Fruit fly (Drosophila melanogaster) whole organism, embryonic: ENCODE results near the gene wrm2.
A peak's percentile ranks its signal among the peaks of the same experiment; 100 is the strongest.

Experiments used
- Atf-2 ChIP-seq: fragments of 200-800 bp; sonication (Bioruptor generic); optimal IDR thresholded peaks from 2 replicates; lab custom pipeline; 2016; ENCODE audit warnings: missing biosample characterization, missing genetic modification characterization
- CG10267 ChIP-seq: fragments of 200-800 bp; sonication (Bioruptor generic); optimal IDR thresholded peaks from 2 replicates; lab custom pipeline; 2018; ENCODE audit warnings: missing biosample characterization, mild to moderate bottlenecking, missing genetic modification characterization, moderate library complexity
- CG12071 ChIP-seq: fragments of 200-800 bp; sonication (Bioruptor generic); optimal IDR thresholded peaks from 3 replicates; lab custom pipeline; 2018; ENCODE audit warnings: missing biosample characterization, mild to moderate bottlenecking, missing genetic modification characterization
- CG13894 ChIP-seq: fragments of 200-800 bp; sonication (Bioruptor generic); optimal IDR thresholded peaks from 3 replicates; lab custom pipeline; 2018; ENCODE audit warnings: missing biosample characterization, mild to moderate bottlenecking, missing genetic modification characterization, moderate library complexity
- CG1529 ChIP-seq: fragments of 200-800 bp; sonication (Bioruptor generic); optimal IDR thresholded peaks from 3 replicates; lab custom pipeline; 2018; ENCODE audit warnings: missing biosample characterization, missing genetic modification characterization
- CG1647 ChIP-seq: fragments of 200-800 bp; sonication (Bioruptor generic); optimal IDR thresholded peaks from 3 replicates; lab custom pipeline; 2016; ENCODE audit warnings: missing biosample characterization, missing genetic modification characterization
- CG16813 ChIP-seq: fragments of 200-800 bp; sonication (Bioruptor generic); IDR thresholded peaks from 3 replicates; pipeline ENCODE4 v1.3.6; 2022; ENCODE audit warnings: missing biosample characterization, missing genetic modification characterization; ENCODE audit not compliant: partially characterized antibody
- CG17568 ChIP-seq: fragments of 200-800 bp; sonication (Bioruptor generic); optimal IDR thresholded peaks from 2 replicates; lab custom pipeline; 2018; ENCODE audit warnings: missing biosample characterization, mild to moderate bottlenecking, missing genetic modification characterization, moderate library complexity
- CG18476 ChIP-seq: fragments of 200-800 bp; sonication (Bioruptor generic); optimal IDR thresholded peaks from 2 replicates; lab custom pipeline; 2016; ENCODE audit warnings: missing biosample characterization, mild to moderate bottlenecking, missing genetic modification characterization
- CG30403 ChIP-seq: fragments of 200-800 bp; sonication (Bioruptor generic); optimal IDR thresholded peaks from 3 replicates; lab custom pipeline; 2016; ENCODE audit warnings: missing biosample characterization, missing genetic modification characterization
- CG32772 ChIP-seq: fragments of 200-800 bp; sonication (Bioruptor generic); IDR thresholded peaks from 2 replicates; pipeline ENCODE4 v1.3.6; 2022; ENCODE audit warnings: missing biosample characterization, missing genetic modification characterization
- CG4282 ChIP-seq: fragments of 200-800 bp; sonication (Bioruptor generic); optimal IDR thresholded peaks from 2 replicates; lab custom pipeline; 2016; ENCODE audit warnings: missing biosample characterization, missing genetic modification characterization
- CG6254 ChIP-seq: fragments of 200-800 bp; sonication (Bioruptor generic); optimal IDR thresholded peaks from 3 replicates; lab custom pipeline; 2017; ENCODE audit warnings: mild to moderate bottlenecking, missing biosample characterization, missing genetic modification reagents, missing genetic modification characterization
- CG6272 ChIP-seq: fragments of 200-800 bp; sonication (Bioruptor generic); IDR thresholded peaks from 2 replicates; pipeline ENCODE4 v1.3.6; 2022; ENCODE audit warnings: missing biosample characterization, missing genetic modification characterization
- CG6683 ChIP-seq: fragments of 200-800 bp; sonication (Bioruptor generic); optimal IDR thresholded peaks from 2 replicates; lab custom pipeline; 2017; ENCODE audit warnings: missing biosample characterization, mild to moderate bottlenecking, missing genetic modification characterization, missing genetic modification reagents
- CG6689 ChIP-seq: fragments of 200-800 bp; sonication (Bioruptor generic); IDR thresholded peaks from 2 replicates; pipeline ENCODE4 v1.3.6; 2022; ENCODE audit warnings: missing biosample characterization, missing genetic modification characterization
- CG6813 ChIP-seq: fragments of 200-800 bp; sonication (Bioruptor generic); optimal IDR thresholded peaks from 2 replicates; lab custom pipeline; 2017; ENCODE audit warnings: missing biosample characterization, missing genetic modification characterization, mild to moderate bottlenecking, moderate library complexity, missing genetic modification reagents
- CG7556 ChIP-seq: fragments of 200-800 bp; sonication (Bioruptor generic); optimal IDR thresholded peaks from 2 replicates; lab custom pipeline; 2017; ENCODE audit warnings: missing biosample characterization, mild to moderate bottlenecking, missing genetic modification characterization
- CG7745 ChIP-seq: fragments of 200-800 bp; sonication (Bioruptor generic); optimal IDR thresholded peaks from 2 replicates; lab custom pipeline; 2018; ENCODE audit warnings: missing biosample characterization, mild to moderate bottlenecking, missing genetic modification characterization, moderate library complexity
- CG9727 ChIP-seq: fragments of 200-800 bp; sonication (Bioruptor generic); optimal IDR thresholded peaks from 3 replicates; lab custom pipeline; 2017; ENCODE audit warnings: missing biosample characterization, mild to moderate bottlenecking, missing genetic modification characterization
- CG9797 ChIP-seq: fragments of 200-800 bp; sonication (Bioruptor generic); optimal IDR thresholded peaks from 3 replicates; lab custom pipeline; 2018; ENCODE audit warnings: missing biosample characterization, mild to moderate bottlenecking, missing genetic modification characterization
- CTCF ChIP-seq: fragments of 200-800 bp; sonication (Bioruptor generic); optimal IDR thresholded peaks from 2 replicates; lab custom pipeline; 2017; ENCODE audit warnings: missing biosample characterization, mild to moderate bottlenecking, missing genetic modification characterization, moderate library complexity
- CrebB ChIP-seq: fragments of 200-800 bp; sonication (Bioruptor generic); optimal IDR thresholded peaks from 3 replicates; lab custom pipeline; 2018; ENCODE audit warnings: missing biosample characterization, mild to moderate bottlenecking, missing genetic modification characterization
- Dip2 ChIP-seq: fragments of 200-800 bp; sonication (Bioruptor generic); IDR thresholded peaks from 2 replicates; pipeline ENCODE4 v1.3.6; 2022; ENCODE audit warnings: missing biosample characterization, missing genetic modification characterization
- Dip3 ChIP-seq: fragments of 200-800 bp; sonication (Bioruptor generic); optimal IDR thresholded peaks from 3 replicates; lab custom pipeline; 2016; ENCODE audit warnings: missing biosample characterization, missing genetic modification characterization
- Drgx ChIP-seq: fragments of 200-800 bp; sonication (Bioruptor generic); IDR thresholded peaks from 2 replicates; pipeline ENCODE4 v1.3.6; 2022; ENCODE audit warnings: missing biosample characterization, missing genetic modification characterization
- HLH54F ChIP-seq: fragments of 200-800 bp; sonication (Bioruptor generic); optimal IDR thresholded peaks from 3 replicates; lab custom pipeline; 2016; ENCODE audit warnings: missing biosample characterization, missing genetic modification characterization
- Hey ChIP-seq: fragments of 200-800 bp; sonication (Bioruptor generic); optimal IDR thresholded peaks from 3 replicates; lab custom pipeline; 2018; ENCODE audit warnings: missing biosample characterization, mild to moderate bottlenecking, missing genetic modification characterization
- HmgD ChIP-seq: fragments of 200-800 bp; sonication (Bioruptor generic); optimal IDR thresholded peaks from 3 replicates; lab custom pipeline; 2016; ENCODE audit warnings: missing biosample characterization, missing genetic modification characterization
- MBD-R2 ChIP-seq: fragments of 200-800 bp; sonication (Bioruptor generic); IDR thresholded peaks from 2 replicates; pipeline ENCODE4 v1.3.6; 2022; ENCODE audit warnings: missing biosample characterization, missing genetic modification characterization
- MESR4 ChIP-seq: fragments of 200-800 bp; sonication (Bioruptor generic); optimal IDR thresholded peaks from 2 replicates; lab custom pipeline; 2018; ENCODE audit warnings: missing biosample characterization, mild to moderate bottlenecking, missing genetic modification characterization, moderate library complexity
- MTF-1 ChIP-seq: fragments of 200-800 bp; sonication (Bioruptor generic); optimal IDR thresholded peaks from 2 replicates; lab custom pipeline; 2018; ENCODE audit warnings: missing biosample characterization, mild to moderate bottlenecking, missing genetic modification characterization, borderline replicate concordance
- Nf-YC ChIP-seq: fragments of 200-800 bp; optimal IDR thresholded peaks from 3 replicates; lab custom pipeline; 2019; ENCODE audit warnings: missing biosample characterization, mild to moderate bottlenecking, missing genetic modification characterization, moderate library complexity
- Opbp ChIP-seq: fragments of 200-800 bp; sonication (Bioruptor generic); IDR thresholded peaks from 3 replicates; pipeline ENCODE4 v1.3.6; 2022; ENCODE audit warnings: missing biosample characterization, missing genetic modification characterization; ENCODE audit not compliant: partially characterized antibody
- Rfx ChIP-seq: fragments of 200-800 bp; sonication (Bioruptor generic); IDR thresholded peaks from 2 replicates; pipeline ENCODE4 v1.3.6; 2022; ENCODE audit warnings: missing biosample characterization, missing genetic modification characterization
- Trl ChIP-seq, 3 experiments: fragments of >200 bp in 2 of 3; fragments of 200-800 bp in 1 of 3; sonication (Bioruptor generic) in 1 of 3; optimal IDR thresholded peaks; 2 replicates in 1 of 3; 3 replicates in 2 of 3; lab custom pipeline; 2016 to 2017; ENCODE audit warnings: missing biosample characterization in 1 of 3, missing genetic modification characterization in 1 of 3
- ab ChIP-seq: fragments of 200-800 bp; sonication (Bioruptor generic); optimal IDR thresholded peaks from 2 replicates; lab custom pipeline; 2016; ENCODE audit warnings: missing biosample characterization, missing genetic modification characterization
- bbx ChIP-seq: fragments of 200-800 bp; sonication (Bioruptor generic); IDR thresholded peaks from 2 replicates; pipeline ENCODE4 v1.3.6; 2022; ENCODE audit warnings: missing biosample characterization, missing genetic modification characterization; ENCODE audit not compliant: partially characterized antibody
- cas ChIP-seq: fragments of 200-800 bp; sonication (Bioruptor generic); IDR thresholded peaks from 2 replicates; pipeline ENCODE4 v1.3.6; 2022; ENCODE audit warnings: missing biosample characterization, missing genetic modification characterization
- chinmo ChIP-seq: fragments of 200-800 bp; sonication (Bioruptor generic); IDR thresholded peaks from 4 replicates; pipeline ENCODE4 v1.3.6; 2022; ENCODE audit warnings: missing biosample characterization, missing genetic modification characterization; ENCODE audit not compliant: partially characterized antibody
- dm ChIP-seq: fragments of 200-800 bp; sonication (Bioruptor generic); optimal IDR thresholded peaks from 3 replicates; lab custom pipeline; 2016; ENCODE audit warnings: missing biosample characterization, missing genetic modification characterization
- dysf ChIP-seq: fragments of 200-800 bp; sonication (Bioruptor generic); IDR thresholded peaks from 3 replicates; pipeline ENCODE4 v1.3.6; 2022; ENCODE audit warnings: missing biosample characterization, missing genetic modification characterization
- gfzf ChIP-seq: fragments of 200-800 bp; sonication (Bioruptor generic); optimal IDR thresholded peaks from 2 replicates; lab custom pipeline; 2016; ENCODE audit warnings: missing biosample characterization, mild to moderate bottlenecking, missing genetic modification characterization, moderate library complexity
- lbe ChIP-seq: fragments of 200-800 bp; sonication (Bioruptor generic); optimal IDR thresholded peaks from 2 replicates; lab custom pipeline; 2016; ENCODE audit warnings: missing biosample characterization, mild to moderate bottlenecking, missing genetic modification characterization
- maf-S ChIP-seq: fragments of 200-800 bp; sonication (Bioruptor generic); optimal IDR thresholded peaks from 2 replicates; lab custom pipeline; 2016; ENCODE audit warnings: missing biosample characterization, missing genetic modification characterization
- mirr ChIP-seq: fragments of 200-800 bp; sonication (Bioruptor generic); optimal IDR thresholded peaks from 3 replicates; lab custom pipeline; 2018; ENCODE audit warnings: missing biosample characterization, mild to moderate bottlenecking, missing genetic modification characterization
- p53 ChIP-seq: fragments of 200-800 bp; sonication (Bioruptor generic); optimal IDR thresholded peaks from 2 replicates; lab custom pipeline; 2016; ENCODE audit warnings: missing biosample characterization, missing genetic modification characterization
- pb ChIP-seq: fragments of 200-800 bp; sonication (Bioruptor generic); optimal IDR thresholded peaks from 3 replicates; lab custom pipeline; 2016; ENCODE audit warnings: missing biosample characterization, missing genetic modification characterization
- stwl ChIP-seq: fragments of 200-800 bp; sonication (Bioruptor generic); optimal IDR thresholded peaks from 3 replicates; lab custom pipeline; 2018; ENCODE audit warnings: missing biosample characterization, mild to moderate bottlenecking, missing genetic modification characterization, moderate library complexity
- wdn ChIP-seq: fragments of 200-800 bp; sonication (Bioruptor generic); IDR thresholded peaks from 2 replicates; pipeline ENCODE4 v1.3.6; 2022; ENCODE audit warnings: missing biosample characterization, missing genetic modification characterization
- zf30C ChIP-seq: fragments of 200-800 bp; sonication (Bioruptor generic); optimal IDR thresholded peaks from 3 replicates; lab custom pipeline; 2018; ENCODE audit warnings: missing biosample characterization, mild to moderate bottlenecking, missing genetic modification characterization

Gene wrm2

dm6 chr3L:7339216-7339742 is 4.3 kb upstream of the wrm2 start, which contains the start of the genes lark and eco (continued):
- TF ChIP-seq Atf-2 (GFP tag; lab: Kevin White, UChicago), result no peak
- TF ChIP-seq zf30C (GFP tag; lab: Kevin White, UChicago), result no peak
- TF ChIP-seq Dip2 (GFP tag; lab: Robert Waterston, UW), result no peak
- TF ChIP-seq bbx, result peak; percentile 19; the same call in 1 of the 2 replicates
- TF ChIP-seq CG4282 (GFP tag; lab: Kevin White, UChicago), result no peak
- TF ChIP-seq CG32772 (GFP tag; lab: Robert Waterston, UW), result no peak
- TF ChIP-seq CG1529 (GFP tag; lab: Kevin White, UChicago), result no peak
- no peak for TF ChIP-seq CG16813 (GFP tag; lab: Robert Waterston, UW)
- TF ChIP-seq stwl, result no peak
- no peak for TF ChIP-seq CG6254
- TF ChIP-seq Drgx, result no peak
- TF ChIP-seq CG18476 (GFP tag; lab: Kevin White, UChicago), result no peak
- peak; percentile 40; the same call in 1 of the 3 replicates for TF ChIP-seq Opbp
- peak; percentile 83 for TF ChIP-seq CG10267 (tag; lab: Kevin White, UChicago)
- no peak for TF ChIP-seq cas (GFP tag; lab: Robert Waterston, UW)
- TF ChIP-seq CG6683, result no peak
- peak; percentile 92 for TF ChIP-seq CG9797 (GFP tag; lab: Kevin White, UChicago)
- no peak for TF ChIP-seq CG6689 (GFP tag; lab: Robert Waterston, UW)
- no peak for TF ChIP-seq CG12071 (GFP tag; lab: Kevin White, UChicago)
- no peak for TF ChIP-seq lbe (GFP tag; lab: Kevin White, UChicago)
- no peak for TF ChIP-seq CG17568
- peak; percentile 98 for TF ChIP-seq MESR4 (GFP tag; lab: Kevin White, UChicago)
- peak; percentile 1 for TF ChIP-seq Nf-YC (tag; lab: Kevin White, UChicago)
- TF ChIP-seq CG7745 (tag; lab: Kevin White, UChicago), result no peak
- no peak for TF ChIP-seq HLH54F
- TF ChIP-seq CrebB (tag; lab: Kevin White, UChicago), result no peak
- TF ChIP-seq Trl (optimal IDR thresholded peaks at IDR 0.05; lab: Kevin White, UChicago), result no peak
- no peak for TF ChIP-seq Trl (GFP tag; optimal IDR thresholded peaks at IDR 0.05; lab: Kevin White, UChicago)
- TF ChIP-seq chinmo (GFP tag; lab: Robert Waterston, UW), result no peak
- peak; percentile 89 for TF ChIP-seq gfzf
- no peak for TF ChIP-seq Rfx (GFP tag; lab: Robert Waterston, UW)
- no peak for TF ChIP-seq dysf
- TF ChIP-seq CG6813 (GFP tag; lab: Kevin White, UChicago), result no peak
- no peak for TF ChIP-seq CG9727 (GFP tag; lab: Kevin White, UChicago)
- TF ChIP-seq CG13894, result no peak
- TF ChIP-seq Hey (tag; lab: Kevin White, UChicago), result no peak
- no peak for TF ChIP-seq ab (GFP tag; lab: Kevin White, UChicago)
- TF ChIP-seq p53 (GFP tag; lab: Kevin White, UChicago), result no peak
- no peak for TF ChIP-seq CG6272 (GFP tag; lab: Robert Waterston, UW)
- no peak for TF ChIP-seq CG30403 (GFP tag; lab: Kevin White, UChicago)
- no peak for TF ChIP-seq dm (GFP tag; lab: Kevin White, UChicago)
- no peak for TF ChIP-seq CTCF (GFP tag; lab: Kevin White, UChicago)
- no peak for TF ChIP-seq CG1647 (GFP tag; lab: Kevin White, UChicago)
- no peak for TF ChIP-seq pb (GFP tag; lab: Kevin White, UChicago)
- TF ChIP-seq CG7556 (GFP tag; lab: Kevin White, UChicago), result no peak
- peak; percentile 23; the same call in 1 of the 2 replicates for TF ChIP-seq MBD-R2 (GFP tag; lab: Robert Waterston, UW)
- no peak for TF ChIP-seq wdn
- TF ChIP-seq HmgD (GFP tag; lab: Kevin White, UChicago), result peak; percentile 3
- no peak for TF ChIP-seq MTF-1 (GFP tag; lab: Kevin White, UChicago)
- no peak for TF ChIP-seq mirr (GFP tag; lab: Kevin White, UChicago)
- TF ChIP-seq Dip3 (GFP tag; lab: Kevin White, UChicago), result no peak
- no peak for TF ChIP-seq maf-S (GFP tag; lab: Kevin White, UChicago)
